Worm (Caenorhabditis elegans): Measurements from ENCODE around the gene str-7.

DNA sequence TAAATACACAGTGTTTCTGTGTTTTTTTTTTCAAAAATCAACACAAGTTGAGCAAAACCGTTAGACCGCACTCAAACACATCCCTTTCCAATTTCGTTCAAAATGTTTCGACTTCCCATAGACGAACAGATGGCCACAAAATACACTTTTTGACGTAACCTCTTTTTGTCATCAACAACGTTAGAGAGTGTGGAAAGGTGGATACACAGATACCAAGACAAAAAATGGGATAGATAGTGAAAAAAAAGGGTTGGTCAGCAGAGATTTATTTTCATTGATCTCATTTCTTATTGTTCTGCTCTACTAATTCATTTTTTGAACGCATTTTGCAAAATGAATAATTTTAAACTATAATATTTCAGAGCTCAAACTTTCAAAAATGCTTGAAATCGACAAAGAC is 4.5 kb downstream of the str-7 start:
- TF ChIP-seq T22C8.4 (GFP tag; IDR thresholded peaks at IDR 0.05): no peak
- no peak for TF ChIP-seq flt-1 (GFP tag; IDR thresholded peaks at IDR 0.05)
- TF ChIP-seq ref-1 (GFP tag; conservative IDR thresholded peaks at IDR 0.05): no peak
- no peak for TF ChIP-seq med-1 (GFP tag; optimal IDR thresholded peaks at IDR 0.05; ENCODE audit: insufficient read depth)
- TF ChIP-seq tab-1 (GFP tag; IDR thresholded peaks at IDR 0.05): no peak
- no peak for TF ChIP-seq ztf-29 (GFP tag; IDR thresholded peaks at IDR 0.05)
- no peak for TF ChIP-seq ztf-23 (GFP tag; IDR thresholded peaks at IDR 0.05)
